Fruit fly (Drosophila melanogaster) whole organism, embryonic: ENCODE results near the gene RpS28a.
A peak's percentile ranks its signal among the peaks of the same experiment; 100 is the strongest.

Experiments
- Abd-B ChIP-seq: fragments of 200-800 bp; sonication (Bioruptor generic); optimal IDR thresholded peaks from 2 replicates; lab custom pipeline; 2018; ENCODE audit warnings: missing biosample characterization, mild to moderate bottlenecking, missing genetic modification characterization, moderate library complexity
- Atf3 ChIP-seq: fragments of 200-800 bp; sonication (Bioruptor generic); optimal IDR thresholded peaks from 3 replicates; lab custom pipeline; 2016; ENCODE audit warnings: missing biosample characterization, missing genetic modification characterization
- Atf6 ChIP-seq: fragments of 200-800 bp; sonication (Bioruptor generic); IDR thresholded peaks from 2 replicates; pipeline ENCODE4 v1.3.6; 2022; ENCODE audit warnings: missing biosample characterization, missing genetic modification characterization
- CG10147 ChIP-seq: fragments of 200-800 bp; sonication (Bioruptor generic); optimal IDR thresholded peaks from 2 replicates; lab custom pipeline; 2019; ENCODE audit warnings: missing biosample characterization, mild to moderate bottlenecking, missing genetic modification characterization, moderate library complexity
- CG10431 ChIP-seq: fragments of 200-800 bp; sonication (Bioruptor generic); optimal IDR thresholded peaks from 3 replicates; lab custom pipeline; 2018; ENCODE audit warnings: missing biosample characterization, mild to moderate bottlenecking, missing genetic modification characterization
- CG10565 ChIP-seq: fragments of 200-800 bp; sonication (Bioruptor generic); optimal IDR thresholded peaks from 3 replicates; lab custom pipeline; 2016; ENCODE audit warnings: missing biosample characterization, mild to moderate bottlenecking, missing genetic modification characterization
- CG11093 ChIP-seq: fragments of 200-800 bp; sonication (Bioruptor generic); IDR thresholded peaks from 3 replicates; pipeline ENCODE4 v1.3.6; 2022; ENCODE audit warnings: missing biosample characterization, missing genetic modification characterization
- CG1233 ChIP-seq: fragments of 200-800 bp; sonication (Bioruptor generic); optimal IDR thresholded peaks from 4 replicates; lab custom pipeline; 2018; ENCODE audit warnings: missing biosample characterization, mild to moderate bottlenecking, missing genetic modification characterization
- CG13287 ChIP-seq: fragments of 200-800 bp; sonication (Bioruptor generic); IDR thresholded peaks from 2 replicates; pipeline ENCODE4 v1.3.6; 2022; ENCODE audit warnings: missing biosample characterization, missing genetic modification characterization; ENCODE audit not compliant: partially characterized antibody
- CG13296 ChIP-seq: fragments of 200-800 bp; sonication (Bioruptor generic); optimal IDR thresholded peaks from 3 replicates; lab custom pipeline; 2018; ENCODE audit warnings: missing biosample characterization, mild to moderate bottlenecking, missing genetic modification characterization
- CG14667 ChIP-seq: fragments of 200-800 bp; sonication (Bioruptor generic); IDR thresholded peaks from 2 replicates; pipeline ENCODE4 v1.3.6; 2022; ENCODE audit warnings: missing biosample characterization, missing genetic modification characterization
- CG15696 ChIP-seq: fragments of 200-800 bp; sonication (Bioruptor generic); optimal IDR thresholded peaks from 2 replicates; lab custom pipeline; 2019; ENCODE audit warnings: missing biosample characterization, mild to moderate bottlenecking, missing genetic modification characterization, moderate library complexity
- CG1602 ChIP-seq: fragments of 200-800 bp; sonication (Bioruptor generic); optimal IDR thresholded peaks from 3 replicates; lab custom pipeline; 2016; ENCODE audit warnings: missing biosample characterization, missing genetic modification characterization
- CG16863 ChIP-seq: fragments of 200-800 bp; sonication (Bioruptor generic); optimal IDR thresholded peaks from 3 replicates; lab custom pipeline; 2016; ENCODE audit warnings: missing biosample characterization, missing genetic modification characterization
- CG17328 ChIP-seq: fragments of 200-800 bp; sonication (Bioruptor generic); IDR thresholded peaks from 2 replicates; pipeline ENCODE4 v1.3.6; 2022; ENCODE audit warnings: missing biosample characterization, missing genetic modification characterization
- CG17361 ChIP-seq: fragments of 200-800 bp; sonication (Bioruptor generic); IDR thresholded peaks from 3 replicates; pipeline ENCODE4 v1.3.6; 2022; ENCODE audit warnings: missing biosample characterization, missing genetic modification characterization
- CG18599 ChIP-seq: fragments of 200-800 bp; sonication (Bioruptor generic); optimal IDR thresholded peaks from 3 replicates; lab custom pipeline; 2017; ENCODE audit warnings: missing biosample characterization, missing genetic modification characterization, mild to moderate bottlenecking, moderate library complexity, missing genetic modification reagents
- CG30020 ChIP-seq: fragments of 200-800 bp; optimal IDR thresholded peaks from 2 replicates; lab custom pipeline; 2019; ENCODE audit warnings: missing biosample characterization, mild to moderate bottlenecking, missing genetic modification characterization, moderate library complexity
- CG3995 ChIP-seq: fragments of 200-800 bp; sonication (Bioruptor generic); optimal IDR thresholded peaks from 3 replicates; lab custom pipeline; 2016; ENCODE audit warnings: missing biosample characterization, missing genetic modification characterization
- CG4282 ChIP-seq: fragments of 200-800 bp; sonication (Bioruptor generic); optimal IDR thresholded peaks from 2 replicates; lab custom pipeline; 2016; ENCODE audit warnings: missing biosample characterization, missing genetic modification characterization
- CG4424 ChIP-seq: fragments of 200-800 bp; sonication (Bioruptor generic); optimal IDR thresholded peaks from 3 replicates; lab custom pipeline; 2016; ENCODE audit warnings: missing biosample characterization, missing genetic modification characterization
- CG5180 ChIP-seq: fragments of 200-800 bp; sonication (Bioruptor generic); optimal IDR thresholded peaks from 3 replicates; lab custom pipeline; 2017; ENCODE audit warnings: missing biosample characterization, missing genetic modification characterization, mild to moderate bottlenecking, moderate library complexity, missing genetic modification reagents
- CG6654 ChIP-seq: fragments of 200-800 bp; sonication (Bioruptor generic); optimal IDR thresholded peaks from 2 replicates; lab custom pipeline; 2017; ENCODE audit warnings: missing biosample characterization, mild to moderate bottlenecking, missing genetic modification characterization
- CG9932 ChIP-seq: fragments of 200-800 bp; sonication (Bioruptor generic); IDR thresholded peaks from 2 replicates; pipeline ENCODE4 v1.3.6; 2022; ENCODE audit warnings: missing biosample characterization, missing genetic modification characterization
- Dek ChIP-seq: fragments of 200-800 bp; sonication (Bioruptor generic); optimal IDR thresholded peaks from 3 replicates; lab custom pipeline; 2019; ENCODE audit warnings: missing biosample characterization, mild to moderate bottlenecking, missing genetic modification characterization, moderate library complexity
- Fer1 ChIP-seq: fragments of 200-800 bp; sonication (Bioruptor generic); optimal IDR thresholded peaks from 2 replicates; lab custom pipeline; 2017; ENCODE audit warnings: missing biosample characterization, mild to moderate bottlenecking, missing genetic modification characterization
- Hand ChIP-seq: fragments of 200-800 bp; sonication (Bioruptor generic); optimal IDR thresholded peaks from 2 replicates; lab custom pipeline; 2017; ENCODE audit warnings: mild to moderate bottlenecking, missing biosample characterization, missing genetic modification reagents, missing genetic modification characterization
- Hr78 ChIP-seq, 2 experiments: fragments of 200-800 bp in 1 of 2; fragments of >200 bp in 1 of 2; sonication (Bioruptor generic) in 1 of 2; optimal IDR thresholded peaks; 2 replicates each; lab custom pipeline; 2017 to 2019; ENCODE audit warnings: missing biosample characterization in 2 of 2, missing genetic modification characterization in 2 of 2, mild to moderate bottlenecking in 1 of 2, moderate library complexity in 1 of 2
- MBD-R2 ChIP-seq: fragments of 200-800 bp; sonication (Bioruptor generic); IDR thresholded peaks from 2 replicates; pipeline ENCODE4 v1.3.6; 2022; ENCODE audit warnings: missing biosample characterization, missing genetic modification characterization
- NC2β ChIP-seq: fragments of 200-800 bp; sonication (Bioruptor generic); optimal IDR thresholded peaks from 2 replicates; lab custom pipeline; 2016; ENCODE audit warnings: missing biosample characterization, missing genetic modification characterization
- NK7.1 ChIP-seq: fragments of 200-800 bp; sonication (Bioruptor generic); optimal IDR thresholded peaks from 3 replicates; lab custom pipeline; 2016; ENCODE audit warnings: missing biosample characterization, missing genetic modification characterization
- NfI ChIP-seq: fragments of 200-800 bp; sonication (Bioruptor generic); optimal IDR thresholded peaks from 3 replicates; lab custom pipeline; 2018; ENCODE audit warnings: missing biosample characterization, mild to moderate bottlenecking, missing genetic modification characterization, moderate library complexity
- Ptx1 ChIP-seq: fragments of 200-800 bp; sonication (Bioruptor generic); IDR thresholded peaks from 2 replicates; pipeline ENCODE4 v1.3.6; 2022; ENCODE audit warnings: missing biosample characterization, missing genetic modification characterization
- ap ChIP-seq: fragments of 200-800 bp; sonication (Bioruptor generic); IDR thresholded peaks from 2 replicates; pipeline ENCODE4 v1.3.6; 2022; ENCODE audit warnings: missing biosample characterization, missing genetic modification characterization
- eyg ChIP-seq: fragments of 200-800 bp; sonication (Bioruptor generic); optimal IDR thresholded peaks from 3 replicates; lab custom pipeline; 2016; ENCODE audit warnings: missing biosample characterization, missing genetic modification characterization
- fd3F ChIP-seq: fragments of 200-800 bp; sonication (Bioruptor generic); optimal IDR thresholded peaks from 2 replicates; lab custom pipeline; 2018; ENCODE audit warnings: missing biosample characterization, mild to moderate bottlenecking, missing genetic modification characterization, moderate library complexity
- fru ChIP-seq: fragments of >200 bp; optimal IDR thresholded peaks from 2 replicates; lab custom pipeline; 2017
- hb ChIP-seq: fragments of 200-800 bp; sonication (Bioruptor generic); IDR thresholded peaks from 3 replicates; pipeline ENCODE4 v1.3.6; 2022; ENCODE audit warnings: missing biosample characterization, missing genetic modification characterization; ENCODE audit not compliant: partially characterized antibody
- jumu ChIP-seq: fragments of 200-800 bp; sonication (Bioruptor generic); optimal IDR thresholded peaks from 3 replicates; lab custom pipeline; 2016; ENCODE audit warnings: missing biosample characterization, missing genetic modification characterization
- kah ChIP-seq: fragments of 200-800 bp; sonication (Bioruptor generic); optimal IDR thresholded peaks from 2 replicates; lab custom pipeline; 2018; ENCODE audit warnings: missing biosample characterization, mild to moderate bottlenecking, missing genetic modification characterization
- lilli ChIP-seq: fragments of 200-800 bp; sonication (Bioruptor generic); optimal IDR thresholded peaks from 3 replicates; lab custom pipeline; 2016; ENCODE audit warnings: missing biosample characterization, missing genetic modification characterization
- nau ChIP-seq: fragments of 200-800 bp; sonication (Bioruptor generic); optimal IDR thresholded peaks from 3 replicates; lab custom pipeline; 2017; ENCODE audit warnings: missing biosample characterization, mild to moderate bottlenecking, missing genetic modification characterization, missing genetic modification reagents
- otp ChIP-seq: fragments of 200-800 bp; sonication (Bioruptor generic); IDR thresholded peaks from 3 replicates; pipeline ENCODE4, ENCODE4 v1.3.6; 2022; ENCODE audit warnings: missing biosample characterization, missing genetic modification characterization
- psq ChIP-seq: fragments of 200-800 bp; sonication (Bioruptor generic); optimal IDR thresholded peaks from 2 replicates; lab custom pipeline; 2017; ENCODE audit warnings: missing biosample characterization, missing genetic modification characterization
- salm ChIP-seq: fragments of 200-800 bp; sonication (Bioruptor generic); optimal IDR thresholded peaks from 2 replicates; lab custom pipeline; 2018; ENCODE audit warnings: missing biosample characterization, mild to moderate bottlenecking, missing genetic modification characterization
- sens ChIP-seq: fragments of 200-800 bp; sonication (Bioruptor generic); peaks from one replicate; lab custom pipeline; 2016; ENCODE audit warnings: missing biosample characterization, missing genetic modification characterization
- shn ChIP-seq: fragments of 200-800 bp; sonication (Bioruptor generic); optimal IDR thresholded peaks from 3 replicates; lab custom pipeline; 2016; ENCODE audit warnings: missing biosample characterization, missing genetic modification characterization
- sug ChIP-seq: fragments of 200-800 bp; optimal IDR thresholded peaks from 2 replicates; lab custom pipeline; 2019; ENCODE audit warnings: missing biosample characterization, mild to moderate bottlenecking, missing genetic modification characterization, moderate library complexity
- tgo ChIP-seq: fragments of 200-800 bp; sonication (Bioruptor generic); IDR thresholded peaks from 3 replicates; pipeline ENCODE4 v1.3.6; 2022; ENCODE audit warnings: missing biosample characterization, missing genetic modification characterization

Gene RpS28a

DNA sequence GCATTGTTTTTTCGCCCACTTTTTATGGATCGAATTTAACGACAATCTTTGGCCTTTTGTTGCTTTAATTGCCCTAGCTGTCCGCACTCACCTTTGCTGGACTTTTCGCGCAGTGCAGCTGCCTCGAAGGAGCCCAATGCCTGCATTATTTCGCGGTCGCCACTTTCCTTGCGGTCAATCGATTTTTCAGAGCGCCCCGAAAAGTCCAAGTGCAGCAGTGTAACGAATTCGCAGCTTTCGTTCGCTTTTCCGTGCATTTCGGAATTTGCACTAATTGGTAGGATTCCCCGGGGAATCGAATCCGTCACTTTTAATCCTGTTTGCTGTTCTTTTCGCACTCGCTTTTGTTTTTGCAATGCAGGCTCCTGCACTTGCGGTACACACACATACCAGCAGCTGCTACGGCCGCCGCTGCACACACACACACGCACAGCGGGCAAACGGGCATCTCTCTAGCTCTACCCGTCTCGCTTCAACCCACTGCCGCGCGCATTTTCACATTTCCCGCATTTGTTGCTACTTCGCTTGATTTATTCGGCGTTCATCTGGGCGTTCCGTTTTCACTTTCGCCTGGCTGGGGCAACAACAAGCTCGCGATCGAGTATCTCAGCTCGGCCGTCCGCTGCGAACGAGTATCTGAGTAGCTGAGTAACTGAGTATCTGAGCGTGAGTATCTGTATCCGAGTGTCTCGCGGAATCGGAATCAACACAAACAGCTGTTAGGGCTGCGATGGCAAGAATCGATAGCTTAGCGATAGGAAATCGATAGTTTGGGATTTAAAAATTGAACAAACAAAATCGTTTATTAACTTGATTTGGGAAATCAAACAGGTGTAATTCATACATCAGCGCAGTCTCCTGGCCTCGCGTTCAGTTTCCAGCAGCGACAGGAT is 643 bp downstream of the RpS28a start, which contains the start of gene Mgat2 (continued):
- TF ChIP-seq Atf6 (GFP tag; lab: Robert Waterston, UW): peak; percentile 55; the same call in 1 of the 2 replicates
- TF ChIP-seq CG11093: no peak
- peak; percentile 43 for TF ChIP-seq Dek
- TF ChIP-seq salm (tag; lab: Kevin White, UChicago): peak; percentile 49
- no peak for TF ChIP-seq CG6654 (GFP tag; lab: Kevin White, UChicago)
- TF ChIP-seq CG10431 (GFP tag; lab: Kevin White, UChicago): peak; percentile 77
- no peak for TF ChIP-seq CG17328 (GFP tag; lab: Robert Waterston, UW)
- TF ChIP-seq CG30020 (tag; lab: Kevin White, UChicago): no peak
- TF ChIP-seq kah (GFP tag; lab: Kevin White, UChicago): peak; percentile 58
- TF ChIP-seq Hand: peak; percentile 31
- peak; percentile 75 for TF ChIP-seq hb
- no peak for TF ChIP-seq CG14667 (GFP tag; lab: Robert Waterston, UW)
- TF ChIP-seq CG18599 (GFP tag; lab: Kevin White, UChicago): no peak
- TF ChIP-seq Hr78 (GFP tag; optimal IDR thresholded peaks at IDR 0.05; lab: Kevin White, UChicago): no peak
- TF ChIP-seq NK7.1 (GFP tag; lab: Kevin White, UChicago): no peak
- peak; percentile 41 for TF ChIP-seq NC2β (GFP tag; lab: Kevin White, UChicago)
- TF ChIP-seq CG15696 (tag; lab: Kevin White, UChicago): no peak
- no peak for TF ChIP-seq lilli (GFP tag; lab: Kevin White, UChicago)
- peak; percentile 23; the same call in 1 of the 2 replicates for TF ChIP-seq CG9932
- peak; percentile 19 for TF ChIP-seq CG1233 (GFP tag; lab: Kevin White, UChicago)
- peak; percentile 16 for TF ChIP-seq NfI (GFP tag; lab: Kevin White, UChicago)
- no peak for TF ChIP-seq fru
- no peak for TF ChIP-seq nau (GFP tag; lab: Kevin White, UChicago)
- TF ChIP-seq Fer1 (GFP tag; lab: Kevin White, UChicago): peak; percentile 74
- no peak for TF ChIP-seq Ptx1 (GFP tag; lab: Robert Waterston, UW)
- TF ChIP-seq ap (GFP tag; lab: Robert Waterston, UW): no peak
- TF ChIP-seq CG3995 (GFP tag; lab: Kevin White, UChicago): peak; percentile 3
- TF ChIP-seq tgo (GFP tag; lab: Robert Waterston, UW): no peak
- TF ChIP-seq sug (tag; lab: Kevin White, UChicago): peak; percentile 55
- TF ChIP-seq CG4424 (GFP tag; lab: Kevin White, UChicago): no peak
- peak; percentile 15; the same call in 1 of the 2 replicates for TF ChIP-seq MBD-R2 (GFP tag; lab: Robert Waterston, UW)
- TF ChIP-seq shn (GFP tag; lab: Kevin White, UChicago): no peak
- no peak for TF ChIP-seq fd3F
- TF ChIP-seq CG10565 (GFP tag; lab: Kevin White, UChicago): no peak
- TF ChIP-seq CG16863 (GFP tag; lab: Kevin White, UChicago): peak; percentile 97
- TF ChIP-seq otp (GFP tag; lab: Robert Waterston, UW): no peak
- peak; percentile 5; the same call in 1 of the 3 replicates for TF ChIP-seq CG17361 (GFP tag; lab: Robert Waterston, UW)
- peak; percentile 35 for TF ChIP-seq eyg
- TF ChIP-seq jumu (GFP tag; lab: Kevin White, UChicago): no peak
- TF ChIP-seq CG13296 (GFP tag; lab: Kevin White, UChicago): peak; percentile 41
- TF ChIP-seq CG10147: peak; percentile 44
- no peak for TF ChIP-seq psq (GFP tag; lab: Kevin White, UChicago)
- peak; percentile 65 for TF ChIP-seq sens
- TF ChIP-seq CG1602 (GFP tag; lab: Kevin White, UChicago): no peak
- TF ChIP-seq Atf3 (GFP tag; lab: Kevin White, UChicago): no peak
- TF ChIP-seq Abd-B (GFP tag; lab: Kevin White, UChicago): no peak
- TF ChIP-seq CG5180 (GFP tag; lab: Kevin White, UChicago): no peak
- TF ChIP-seq CG13287 (GFP tag; lab: Robert Waterston, UW): peak; percentile 93
- TF ChIP-seq CG4282 (GFP tag; lab: Kevin White, UChicago): no peak
